Worm (Caenorhabditis elegans) whole organism, young adult: ENCODE results near the gene Y49E10.16.

Source experiments
- B0035.1 ChIP-seq: sonication (generic microtip); optimal IDR thresholded peaks from 2 replicates; lab custom pipeline; 2016; ENCODE audit warnings: missing genetic modification characterization, mild to moderate bottlenecking, missing compliant biosample characterization, missing genotype, missing genetic modification reagents
- B0261.1 ChIP-seq: sonication (generic microtip); optimal IDR thresholded peaks from 2 replicates; lab custom pipeline; 2016; ENCODE audit warnings: mild to moderate bottlenecking, missing genetic modification characterization, moderate library complexity, missing compliant biosample characterization
- B0336.3 ChIP-seq: fragments of 200-800 bp; sonication (Bioruptor generic); IDR thresholded peaks from 2 replicates; pipeline ENCODE4 v1.3.6; 2022; ENCODE audit warnings: missing genetic modification characterization, missing compliant biosample characterization
- F22D6.2 ChIP-seq: sonication (generic microtip); optimal IDR thresholded peaks from 2 replicates; lab custom pipeline; 2016; ENCODE audit warnings: mild to moderate bottlenecking, missing genetic modification characterization, missing compliant biosample characterization
- F23B12.7 ChIP-seq: sonication (generic microtip); optimal IDR thresholded peaks from 2 replicates; lab custom pipeline; 2017; ENCODE audit warnings: missing genetic modification characterization, mild to moderate bottlenecking, missing compliant biosample characterization, antibody characterized with exemption, moderate library complexity; ENCODE audit not compliant: insufficient read depth
- K12H6.12 ChIP-seq: fragments of 200-800 bp; sonication (Bioruptor generic); optimal IDR thresholded peaks from 2 replicates; lab custom pipeline; 2018; ENCODE audit warnings: mild to moderate bottlenecking, missing genetic modification characterization, missing compliant biosample characterization
- Y53G8AR.9 ChIP-seq: fragments of 200-800 bp; sonication (Bioruptor generic); conservative IDR thresholded peaks from 2 replicates; pipeline ENCODE4 v1.3.6; 2022; ENCODE audit warnings: missing genetic modification reagents, missing genetic modification characterization, missing compliant biosample characterization
- Y56A3A.18 ChIP-seq: fragments of 200-800 bp; sonication (Bioruptor generic); IDR thresholded peaks from 2 replicates; pipeline ENCODE4 v1.3.6; 2022; ENCODE audit warnings: missing genetic modification reagents, missing genetic modification characterization, missing compliant biosample characterization
- Y67H2A.10 ChIP-seq: fragments of 200-800 bp; sonication (Bioruptor generic); conservative IDR thresholded peaks from 2 replicates; pipeline ENCODE4 v1.3.6; 2022; ENCODE audit warnings: missing genetic modification reagents, missing genetic modification characterization, missing compliant biosample characterization
- Y95B8A.8 ChIP-seq: fragments of 200-800 bp; sonication (Bioruptor generic); IDR thresholded peaks from 2 replicates; pipeline ENCODE4 v1.3.6; 2022; ENCODE audit warnings: missing genetic modification reagents, missing genetic modification characterization, missing compliant biosample characterization
- ZK185.1 ChIP-seq: sonication (generic microtip); optimal IDR thresholded peaks from 2 replicates; lab custom pipeline; 2016; ENCODE audit warnings: mild to moderate bottlenecking, missing genetic modification characterization, missing compliant biosample characterization; ENCODE audit not compliant: poor library complexity, severe bottlenecking
- akir-1 ChIP-seq: fragments of 200-800 bp; sonication (Bioruptor generic); optimal IDR thresholded peaks from 2 replicates; lab custom pipeline; 2018; ENCODE audit warnings: mild to moderate bottlenecking, missing genetic modification characterization, moderate library complexity, missing compliant biosample characterization
- attf-3 ChIP-seq: fragments of 200-800 bp; sonication (Bioruptor generic); conservative IDR thresholded peaks from 2 replicates; pipeline ENCODE4 v1.3.6; 2022; ENCODE audit warnings: missing genetic modification reagents, missing genetic modification characterization, missing compliant biosample characterization
- bed-1 ChIP-seq: fragments of 200-800 bp; sonication (Bioruptor generic); IDR thresholded peaks from 2 replicates; pipeline ENCODE4 v1.3.6; 2022; ENCODE audit warnings: missing genetic modification reagents, missing genetic modification characterization, missing compliant biosample characterization
- bed-2 ChIP-seq: fragments of 200-800 bp; sonication (Bioruptor generic); IDR thresholded peaks from 2 replicates; pipeline ENCODE4 v1.3.6; 2022; ENCODE audit warnings: missing genetic modification reagents, missing genetic modification characterization, missing compliant biosample characterization
- ceh-100 ChIP-seq: fragments of 200-800 bp; sonication (Bioruptor generic); IDR thresholded peaks from 2 replicates; pipeline ENCODE4 v1.3.6; 2022; ENCODE audit warnings: missing genetic modification reagents, missing genetic modification characterization, missing compliant biosample characterization
- dox-1 ChIP-seq: fragments of 200-800 bp; sonication (Bioruptor generic); IDR thresholded peaks from 2 replicates; pipeline ENCODE4 v1.3.6; 2022; ENCODE audit warnings: missing genetic modification reagents, missing genetic modification characterization, missing compliant biosample characterization
- efl-1 ChIP-seq: fragments of 150-350 bp; optimal IDR thresholded peaks from 2 replicates; lab custom pipeline; 2014; ENCODE audit warnings: missing biosample characterization, missing genetic modification reagents, missing genetic modification characterization
- ekl-4 ChIP-seq: fragments of 200-800 bp; sonication (Bioruptor generic); IDR thresholded peaks from 2 replicates; pipeline ENCODE4 v1.3.6; 2022; ENCODE audit warnings: missing genetic modification reagents, missing genetic modification characterization, missing compliant biosample characterization
- fkh-3 ChIP-seq: sonication (generic microtip); optimal IDR thresholded peaks from 2 replicates; lab custom pipeline; 2016; ENCODE audit warnings: mild to moderate bottlenecking, missing genetic modification characterization, missing compliant biosample characterization
- gei-17 ChIP-seq: fragments of 200-800 bp; sonication (Bioruptor generic); optimal IDR thresholded peaks from 2 replicates; lab custom pipeline; 2018; ENCODE audit warnings: mild to moderate bottlenecking, missing genetic modification characterization, missing compliant biosample characterization
- him-1 ChIP-seq: sonication (generic microtip); optimal IDR thresholded peaks from 2 replicates; lab custom pipeline; 2016; ENCODE audit warnings: missing genotype, missing genetic modification reagents, missing genetic modification characterization, missing compliant biosample characterization
- hlh-26 ChIP-seq: fragments of 200-800 bp; sonication (Bioruptor generic); conservative IDR thresholded peaks from 2 replicates; pipeline ENCODE4 v1.3.6; 2022; ENCODE audit warnings: missing genetic modification reagents, missing genetic modification characterization, missing compliant biosample characterization
- hsf-1 ChIP-seq: fragments of 200-800 bp; sonication (Bioruptor generic); IDR thresholded peaks from 2 replicates; pipeline ENCODE4 v1.3.6; 2022; ENCODE audit warnings: missing genetic modification reagents, missing genetic modification characterization, missing compliant biosample characterization
- let-526 ChIP-seq: fragments of 200-800 bp; sonication (Bioruptor generic); IDR thresholded peaks from 2 replicates; pipeline ENCODE4 v1.3.6; 2022; ENCODE audit warnings: missing genetic modification reagents, missing genetic modification characterization, missing compliant biosample characterization
- lin-26 ChIP-seq: fragments of 200-800 bp; sonication (Bioruptor generic); IDR thresholded peaks from 2 replicates; pipeline ENCODE4 v1.3.6; 2022; ENCODE audit warnings: missing genetic modification reagents, missing genetic modification characterization, missing compliant biosample characterization
- lin-35 ChIP-seq, 3 experiments: fragments of 150-350 bp in 2 of 3; sonication (generic microtip) in 1 of 3; optimal IDR thresholded peaks; 2 replicates each; lab custom pipeline; 2014 to 2018; ENCODE audit warnings: missing biosample characterization in 3 of 3, missing genetic modification characterization in 3 of 3, missing genetic modification reagents in 3 of 3
- lin-54 ChIP-seq: fragments of 200-800 bp; sonication (Bioruptor generic); optimal IDR thresholded peaks from 2 replicates; lab custom pipeline; 2018; ENCODE audit warnings: mild to moderate bottlenecking, missing genetic modification characterization, missing compliant biosample characterization
- lir-1 ChIP-seq: fragments of 200-800 bp; sonication (Bioruptor generic); conservative IDR thresholded peaks from 2 replicates; pipeline ENCODE4 v1.3.6; 2022; ENCODE audit warnings: missing genetic modification reagents, missing genetic modification characterization, missing compliant biosample characterization
- lsl-1 ChIP-seq: fragments of 200-800 bp; sonication (Bioruptor generic); optimal IDR thresholded peaks from 2 replicates; lab custom pipeline; 2018; ENCODE audit warnings: mild to moderate bottlenecking, missing genetic modification characterization, moderate library complexity, missing compliant biosample characterization
- madf-3 ChIP-seq: fragments of 200-800 bp; sonication (Bioruptor generic); IDR thresholded peaks from 2 replicates; pipeline ENCODE4 v1.3.6; 2022; ENCODE audit warnings: missing genetic modification reagents, missing genetic modification characterization, missing compliant biosample characterization
- mcd-1 ChIP-seq: fragments of 200-800 bp; sonication (Bioruptor generic); IDR thresholded peaks from 2 replicates; pipeline ENCODE4 v1.3.6; 2022; ENCODE audit warnings: missing genetic modification reagents, missing genetic modification characterization, missing compliant biosample characterization
- mes-4 ChIP-seq: sonication (generic microtip); optimal IDR thresholded peaks from 2 replicates; lab custom pipeline; 2016; ENCODE audit warnings: missing genotype, missing genetic modification characterization, missing compliant biosample characterization
- nhr-27 ChIP-seq: fragments of 200-800 bp; sonication (Bioruptor generic); optimal IDR thresholded peaks from 2 replicates; lab custom pipeline; 2018; ENCODE audit warnings: mild to moderate bottlenecking, missing genetic modification characterization, moderate library complexity, missing compliant biosample characterization
- nhr-80 ChIP-seq: sonication (generic microtip); optimal IDR thresholded peaks from 2 replicates; lab custom pipeline; 2016; ENCODE audit warnings: missing genetic modification characterization, missing compliant biosample characterization
- snpc-1.1 ChIP-seq: sonication (generic microtip); optimal IDR thresholded peaks from 2 replicates; lab custom pipeline; 2017; ENCODE audit warnings: missing genetic modification characterization, mild to moderate bottlenecking, missing compliant biosample characterization, antibody characterized with exemption, moderate library complexity, missing genotype, missing genetic modification reagents; ENCODE audit not compliant: insufficient read depth
- snpc-1.3 ChIP-seq: sonication (generic microtip); optimal IDR thresholded peaks from 2 replicates; lab custom pipeline; 2017; ENCODE audit warnings: missing genetic modification characterization, mild to moderate bottlenecking, missing compliant biosample characterization, antibody characterized with exemption, moderate library complexity, missing genotype, missing genetic modification reagents; ENCODE audit not compliant: insufficient read depth
- snpc-4 ChIP-seq, 5 experiments: fragments of 150-350 bp in 1 of 5; sonication (generic microtip) in 4 of 5; optimal IDR thresholded peaks; 2 replicates each; lab custom pipeline; 2014 to 2018; ENCODE audit warnings: missing genetic modification characterization in 5 of 5, missing biosample characterization in 3 of 5, antibody characterized with exemption in 2 of 5, mild to moderate bottlenecking in 2 of 5, missing compliant biosample characterization in 2 of 5, missing genotype in 2 of 5, moderate library complexity in 2 of 5, missing genetic modification reagents in 1 of 5
- somi-1 ChIP-seq: fragments of 200-800 bp; sonication (Bioruptor generic); optimal IDR thresholded peaks from 2 replicates; lab custom pipeline; 2018; ENCODE audit warnings: mild to moderate bottlenecking, missing genetic modification characterization, missing compliant biosample characterization
- sptf-2 ChIP-seq: fragments of 200-800 bp; sonication (Bioruptor generic); optimal IDR thresholded peaks from 2 replicates; lab custom pipeline; 2018; ENCODE audit warnings: mild to moderate bottlenecking, missing genetic modification characterization, missing compliant biosample characterization
- tbx-9 ChIP-seq: sonication (generic microtip); optimal IDR thresholded peaks from 2 replicates; lab custom pipeline; 2016; ENCODE audit warnings: borderline replicate concordance, missing genetic modification characterization, inconsistent platforms, missing compliant biosample characterization
- zfh-2 ChIP-seq: fragments of 200-800 bp; sonication (Bioruptor generic); conservative IDR thresholded peaks from 2 replicates; pipeline ENCODE4 v1.3.6; 2022; ENCODE audit warnings: missing genetic modification reagents, missing genetic modification characterization, missing compliant biosample characterization
- ztf-22 ChIP-seq: fragments of 200-800 bp; sonication (Bioruptor generic); optimal IDR thresholded peaks from 2 replicates; lab custom pipeline; 2018; ENCODE audit warnings: mild to moderate bottlenecking, missing genetic modification characterization, moderate library complexity, missing compliant biosample characterization
- ztf-25 ChIP-seq: fragments of 200-800 bp; sonication (Bioruptor generic); IDR thresholded peaks from 2 replicates; pipeline ENCODE4 v1.3.6; 2022; ENCODE audit warnings: missing genetic modification reagents, missing genetic modification characterization, missing compliant biosample characterization
- ztf-26 ChIP-seq: sonication (generic microtip); optimal IDR thresholded peaks from 2 replicates; lab custom pipeline; 2017; ENCODE audit warnings: missing genetic modification characterization, missing compliant biosample characterization
- ztf-28 ChIP-seq: fragments of 200-800 bp; sonication (Bioruptor generic); IDR thresholded peaks from 2 replicates; pipeline ENCODE4 v1.3.6; 2022; ENCODE audit warnings: missing genetic modification reagents, missing genetic modification characterization, missing compliant biosample characterization

Y49E10.16 gene

ce11 chrIII:12428799-12429351 is 1.4 kb upstream of the Y49E10.16 start (continued):
- TF ChIP-seq gei-17 (no peak), lin-26 (GFP tag; lab: Robert Waterston, UW) (no peak; the same call in 1 of the 2 replicates), snpc-4 (GFP tag; optimal IDR thresholded peaks at IDR 0.05; lab: Kevin White, UChicago) (no peak), snpc-4 (tag; optimal IDR thresholded peaks at IDR 0.05; lab: Kevin White, UChicago) (no peak), F23B12.7 (tag; lab: Kevin White, UChicago) (no peak), Y67H2A.10 (no peak), sptf-2 (GFP tag; lab: Kevin White, UChicago) (no peak), hlh-26 (GFP tag; lab: Robert Waterston, UW) (no peak), tbx-9 (tag; lab: Kevin White, UChicago) (no peak), him-1 (tag; lab: Kevin White, UChicago) (no peak), dox-1 (GFP tag; lab: Robert Waterston, UW) (no peak), B0035.1 (no peak), fkh-3 (no peak), nhr-80 (tag; lab: Kevin White, UChicago) (no peak), somi-1 (no peak), ztf-26 (tag; lab: Kevin White, UChicago) (no peak), nhr-27 (no peak), ztf-28 (GFP tag; lab: Robert Waterston, UW) (no peak), mes-4 (tag; lab: Kevin White, UChicago) (no peak), ztf-22 (GFP tag; lab: Kevin White, UChicago) (no peak), K12H6.12 (no peak), attf-3 (GFP tag; lab: Robert Waterston, UW) (no peak), hsf-1 (GFP tag; lab: Robert Waterston, UW) (0 out of 2 replicates have a peak, but pooled peaks have one; percentile 24), madf-3 (GFP tag; lab: Robert Waterston, UW) (no peak), zfh-2 (no peak), ceh-100 (GFP tag; lab: Robert Waterston, UW) (no peak), ekl-4 (GFP tag; lab: Robert Waterston, UW) (no peak), Y53G8AR.9 (peak; percentile 47; the same call in 1 of the 2 replicates), lin-35 (GFP tag; optimal IDR thresholded peaks at IDR 0.05; lab: Kevin White, UChicago) (peak in 1 of 3 experiments; percentile 26), bed-1 (GFP tag; lab: Robert Waterston, UW) (no peak), ztf-25 (GFP tag; lab: Robert Waterston, UW) (peak; percentile 28; the same call in 1 of the 2 replicates), ZK185.1 (tag; lab: Kevin White, UChicago) (no peak), B0336.3 (peak; percentile 69), B0261.1 (tag; lab: Kevin White, UChicago) (no peak)

- TF ChIP-seq him-1 (tag; lab: Kevin White, UChicago) (peak; percentile 62), ztf-26 (tag; lab: Kevin White, UChicago) (no peak), akir-1 (GFP tag; lab: Kevin White, UChicago) (no peak), ceh-100 (GFP tag; lab: Robert Waterston, UW) (no peak), efl-1 (GFP tag; lab: Kevin White, UChicago) (peak; percentile 83), lsl-1 (peak; percentile 83), F22D6.2 (no peak), hlh-26 (GFP tag; lab: Robert Waterston, UW) (no peak), lin-54 (GFP tag; lab: Kevin White, UChicago) (peak; percentile 92), lir-1 (GFP tag; lab: Robert Waterston, UW) (no peak), F23B12.7 (tag; lab: Kevin White, UChicago) (peak; percentile 41), Y95B8A.8 (GFP tag; lab: Robert Waterston, UW) (no peak), mcd-1 (peak; percentile 44; the same call in 1 of the 2 replicates), bed-2 (GFP tag; lab: Robert Waterston, UW) (no peak), let-526 (no peak), Y56A3A.18 (no peak), snpc-1.1 (tag; lab: Kevin White, UChicago) (no peak), snpc-1.3 (tag; lab: Kevin White, UChicago) (peak; percentile 6), lin-35 (GFP tag; optimal IDR thresholded peaks at IDR 0.05; lab: Kevin White, UChicago) (peak; percentile 60 to 90 (median 68)), madf-3 (GFP tag; lab: Robert Waterston, UW) (no peak)
Measured at ce11 chrIII:12429579-12430084, 677 bp upstream of the Y49E10.16 start, which contains the start of gene snr-6. Gene snr-6 (minus strand): TSS chrIII:12429629.
